Fruit fly (Drosophila melanogaster) whole organism, embryonic: Measurements from ENCODE around the gene CG7685.

Source experiments
- CG10267 ChIP-seq: fragments of 200-800 bp; sonication (Bioruptor generic); optimal IDR thresholded peaks from 2 replicates; lab custom pipeline; 2018; ENCODE audit warnings: missing biosample characterization, mild to moderate bottlenecking, missing genetic modification characterization, moderate library complexity
- CG13624 ChIP-seq: fragments of 200-800 bp; sonication (Bioruptor generic); optimal IDR thresholded peaks from 2 replicates; lab custom pipeline; 2016; ENCODE audit warnings: missing biosample characterization, missing genetic modification characterization
- CG16863 ChIP-seq: fragments of 200-800 bp; sonication (Bioruptor generic); optimal IDR thresholded peaks from 3 replicates; lab custom pipeline; 2016; ENCODE audit warnings: missing biosample characterization, missing genetic modification characterization
- CG18599 ChIP-seq: fragments of 200-800 bp; sonication (Bioruptor generic); optimal IDR thresholded peaks from 3 replicates; lab custom pipeline; 2017; ENCODE audit warnings: missing biosample characterization, missing genetic modification characterization, mild to moderate bottlenecking, moderate library complexity, missing genetic modification reagents
- CG2129 ChIP-seq: fragments of 200-800 bp; sonication (Bioruptor generic); IDR thresholded peaks from 2 replicates; pipeline ENCODE4 v1.3.6; 2022; ENCODE audit warnings: missing biosample characterization, missing genetic modification characterization; ENCODE audit not compliant: partially characterized antibody
- CG8944 ChIP-seq: fragments of 200-800 bp; sonication (Bioruptor generic); optimal IDR thresholded peaks from 3 replicates; lab custom pipeline; 2016; ENCODE audit warnings: missing biosample characterization, missing genetic modification characterization
- CG9727 ChIP-seq: fragments of 200-800 bp; sonication (Bioruptor generic); optimal IDR thresholded peaks from 3 replicates; lab custom pipeline; 2017; ENCODE audit warnings: missing biosample characterization, mild to moderate bottlenecking, missing genetic modification characterization
- Oaz ChIP-seq: fragments of 200-800 bp; sonication (Bioruptor generic); IDR thresholded peaks from 2 replicates; pipeline ENCODE4 v1.3.6; 2022; ENCODE audit warnings: missing biosample characterization, missing genetic modification characterization
- croc ChIP-seq: fragments of 200-800 bp; sonication (Bioruptor generic); conservative IDR thresholded peaks from 3 replicates; pipeline ENCODE4 v1.3.6; 2022; ENCODE audit warnings: missing biosample characterization, missing genetic modification characterization
- dm ChIP-seq: fragments of 200-800 bp; sonication (Bioruptor generic); optimal IDR thresholded peaks from 3 replicates; lab custom pipeline; 2016; ENCODE audit warnings: missing biosample characterization, missing genetic modification characterization
- jumu ChIP-seq: fragments of 200-800 bp; sonication (Bioruptor generic); optimal IDR thresholded peaks from 3 replicates; lab custom pipeline; 2016; ENCODE audit warnings: missing biosample characterization, missing genetic modification characterization
- so ChIP-seq: fragments of 200-800 bp; sonication (Bioruptor generic); IDR thresholded peaks from 3 replicates; pipeline ENCODE4 v1.3.6; 2022; ENCODE audit warnings: missing biosample characterization, missing genetic modification characterization

dm6 chr3R:18355781-18356180, 49.0 kb upstream of the CG7685 start:
- no peak for TF ChIP-seq jumu (GFP tag; lab: Kevin White, UChicago)
- TF ChIP-seq CG16863 (GFP tag; lab: Kevin White, UChicago), result no peak
- no peak for TF ChIP-seq CG13624 (GFP tag; lab: Kevin White, UChicago)
- no peak for TF ChIP-seq croc (GFP tag; lab: Robert Waterston, UW)
- TF ChIP-seq Oaz (GFP tag; lab: Robert Waterston, UW), result no peak
- TF ChIP-seq so (GFP tag; lab: Robert Waterston, UW), result no peak
- no peak for TF ChIP-seq CG9727
- TF ChIP-seq CG8944 (GFP tag; lab: Kevin White, UChicago), result no peak
- TF ChIP-seq CG18599, result no peak
- TF ChIP-seq dm (GFP tag; lab: Kevin White, UChicago), result no peak
- TF ChIP-seq CG2129 (GFP tag; lab: Robert Waterston, UW), result no peak
- no peak for TF ChIP-seq CG10267 (tag; lab: Kevin White, UChicago)
